Worm (Caenorhabditis elegans) whole organism, late embryonic: ENCODE data around the gene Y48D7A.1.

Source experiments
- C08G9.2 ChIP-seq: sonication (generic microtip); optimal IDR thresholded peaks from 2 replicates; lab custom pipeline; 2016; ENCODE audit warnings: mild to moderate bottlenecking, missing genetic modification characterization, moderate library complexity, missing compliant biosample characterization
- F13H6.1 ChIP-seq: sonication (generic microtip); optimal IDR thresholded peaks from 2 replicates; lab custom pipeline; 2016; ENCODE audit warnings: missing genetic modification characterization, missing compliant biosample characterization
- K02D7.2 ChIP-seq: sonication (generic microtip); optimal IDR thresholded peaks from 2 replicates; lab custom pipeline; 2017; ENCODE audit warnings: mild to moderate bottlenecking, missing genetic modification characterization, missing compliant biosample characterization
- Y22D7AL.16 ChIP-seq: sonication (generic microtip); optimal IDR thresholded peaks from 2 replicates; lab custom pipeline; 2016; ENCODE audit warnings: missing genetic modification characterization, missing compliant biosample characterization
- ahr-1 ChIP-seq: sonication (generic microtip); optimal IDR thresholded peaks from 2 replicates; lab custom pipeline; 2016; ENCODE audit warnings: missing genetic modification characterization, missing compliant biosample characterization
- ceh-14 ChIP-seq: sonication (generic microtip); optimal IDR thresholded peaks from 2 replicates; lab custom pipeline; 2016; ENCODE audit warnings: missing genotype, missing genetic modification characterization, missing compliant biosample characterization
- ceh-18 ChIP-seq: sonication (generic microtip); optimal IDR thresholded peaks from 2 replicates; lab custom pipeline; 2016; ENCODE audit warnings: missing genetic modification characterization, missing compliant biosample characterization
- ceh-19 ChIP-seq: fragments of 200-800 bp; sonication (Bioruptor generic); optimal IDR thresholded peaks from 2 replicates; lab custom pipeline; 2018; ENCODE audit warnings: mild to moderate bottlenecking, missing genetic modification characterization, missing compliant biosample characterization
- ceh-2 ChIP-seq: sonication (generic microtip); optimal IDR thresholded peaks from 2 replicates; lab custom pipeline; 2016; ENCODE audit warnings: missing genotype, missing genetic modification characterization, missing compliant biosample characterization
- ceh-22 ChIP-seq: sonication (generic microtip); optimal IDR thresholded peaks from 2 replicates; lab custom pipeline; 2017; ENCODE audit warnings: missing biosample characterization, missing genetic modification characterization
- ceh-34 ChIP-seq: sonication (generic microtip); optimal IDR thresholded peaks from 2 replicates; lab custom pipeline; 2016; ENCODE audit warnings: mild to moderate bottlenecking, missing genetic modification characterization, missing compliant biosample characterization
- ceh-48 ChIP-seq: sonication (generic microtip); optimal IDR thresholded peaks from 2 replicates; lab custom pipeline; 2016; ENCODE audit warnings: missing genetic modification characterization, inconsistent platforms, missing compliant biosample characterization
- che-1 ChIP-seq: sonication (generic microtip); optimal IDR thresholded peaks from 2 replicates; lab custom pipeline; 2016; ENCODE audit warnings: mild to moderate bottlenecking, missing genetic modification characterization, missing compliant biosample characterization
- dve-1 ChIP-seq: sonication (generic microtip); optimal IDR thresholded peaks from 2 replicates; lab custom pipeline; 2017; ENCODE audit warnings: antibody characterized with exemption, mild to moderate bottlenecking, missing genetic modification characterization, missing compliant biosample characterization
- elt-2 ChIP-seq: sonication (generic microtip); optimal IDR thresholded peaks from 2 replicates; lab custom pipeline; 2016; ENCODE audit warnings: missing genetic modification reagents, missing genetic modification characterization, missing compliant biosample characterization
- elt-4 ChIP-seq: sonication (generic microtip); optimal IDR thresholded peaks from 2 replicates; lab custom pipeline; 2016; ENCODE audit warnings: missing genetic modification characterization, missing compliant biosample characterization
- fkh-10 ChIP-seq: fragments of 150-350 bp; optimal IDR thresholded peaks from 2 replicates; lab custom pipeline; 2014; ENCODE audit warnings: missing biosample characterization, missing genetic modification reagents, missing genetic modification characterization
- fkh-6 ChIP-seq: sonication (generic microtip); optimal IDR thresholded peaks from 2 replicates; lab custom pipeline; 2016; ENCODE audit warnings: missing genetic modification characterization, missing compliant biosample characterization
- hlh-13 ChIP-seq: fragments of 200-800 bp; sonication (Bioruptor generic); optimal IDR thresholded peaks from 2 replicates; lab custom pipeline; 2018; ENCODE audit warnings: mild to moderate bottlenecking, missing genetic modification characterization, missing compliant biosample characterization
- hlh-30 ChIP-seq: sonication (generic microtip); optimal IDR thresholded peaks from 2 replicates; lab custom pipeline; 2017; ENCODE audit warnings: antibody characterized with exemption, missing genetic modification characterization, missing compliant biosample characterization; ENCODE audit not compliant: insufficient read depth
- hlh-6 ChIP-seq: sonication (generic microtip); optimal IDR thresholded peaks from 2 replicates; lab custom pipeline; 2016; ENCODE audit warnings: missing genotype, missing genetic modification characterization, missing compliant biosample characterization
- hlh-8 ChIP-seq: sonication (generic microtip); optimal IDR thresholded peaks from 2 replicates; lab custom pipeline; 2016; ENCODE audit warnings: missing genotype, missing genetic modification characterization, missing compliant biosample characterization
- lim-6 ChIP-seq: sonication (generic microtip); optimal IDR thresholded peaks from 2 replicates; lab custom pipeline; 2016; ENCODE audit warnings: missing genetic modification characterization, missing compliant biosample characterization
- lin-11 ChIP-seq: fragments of 200-800 bp; sonication (Bioruptor generic); optimal IDR thresholded peaks from 2 replicates; lab custom pipeline; 2018; ENCODE audit warnings: mild to moderate bottlenecking, missing genetic modification characterization, missing compliant biosample characterization
- madf-2 ChIP-seq: sonication (generic microtip); optimal IDR thresholded peaks from 2 replicates; lab custom pipeline; 2017; ENCODE audit warnings: missing genetic modification characterization, missing compliant biosample characterization
- nfya-1 ChIP-seq: sonication (generic microtip); optimal IDR thresholded peaks from 2 replicates; lab custom pipeline; 2017; ENCODE audit warnings: missing genetic modification characterization, mild to moderate bottlenecking, missing compliant biosample characterization, antibody characterized with exemption, moderate library complexity
- nhr-232 ChIP-seq: sonication (generic microtip); optimal IDR thresholded peaks from 2 replicates; lab custom pipeline; 2016; ENCODE audit warnings: missing genetic modification characterization, missing compliant biosample characterization
- odd-2 ChIP-seq: sonication (generic microtip); optimal IDR thresholded peaks from 2 replicates; lab custom pipeline; 2017; ENCODE audit warnings: antibody characterized with exemption, mild to moderate bottlenecking, missing genetic modification characterization, missing compliant biosample characterization
- pat-9 ChIP-seq: fragments of 200-800 bp; sonication (Bioruptor generic); optimal IDR thresholded peaks from 2 replicates; lab custom pipeline; 2018; ENCODE audit warnings: mild to moderate bottlenecking, missing genetic modification characterization, moderate library complexity, missing compliant biosample characterization
- pax-1 ChIP-seq: fragments of 150-350 bp; optimal IDR thresholded peaks from 2 replicates; lab custom pipeline; 2014; ENCODE audit warnings: missing biosample characterization, missing genetic modification characterization
- pha-2 ChIP-seq: sonication (generic microtip); optimal IDR thresholded peaks from 2 replicates; lab custom pipeline; 2017; ENCODE audit warnings: mild to moderate bottlenecking, missing genetic modification characterization, missing compliant biosample characterization
- pha-4 ChIP-seq: fragments of 150-350 bp; optimal IDR thresholded peaks from 2 replicates; lab custom pipeline; 2018; ENCODE audit warnings: missing biosample characterization, missing genetic modification reagents, missing genetic modification characterization
- pqm-1 ChIP-seq: sonication (generic microtip); optimal IDR thresholded peaks from 2 replicates; lab custom pipeline; 2016; ENCODE audit warnings: missing genetic modification characterization, missing compliant biosample characterization
- ref-2 ChIP-seq: sonication (generic microtip); optimal IDR thresholded peaks from 2 replicates; lab custom pipeline; 2016; ENCODE audit warnings: missing genetic modification characterization, missing compliant biosample characterization
- sox-2 ChIP-seq: fragments of 200-800 bp; sonication (Bioruptor generic); IDR thresholded peaks from 2 replicates; pipeline ENCODE4 v1.3.6; 2022; ENCODE audit warnings: missing genetic modification reagents, missing genetic modification characterization, missing compliant biosample characterization
- sox-4 ChIP-seq: sonication (generic microtip); optimal IDR thresholded peaks from 2 replicates; lab custom pipeline; 2017; ENCODE audit warnings: mild to moderate bottlenecking, missing genetic modification characterization, inconsistent platforms, missing compliant biosample characterization
- tbx-2 ChIP-seq: sonication (generic microtip); optimal IDR thresholded peaks from 2 replicates; lab custom pipeline; 2016; ENCODE audit warnings: missing genetic modification characterization, missing compliant biosample characterization
- tbx-7 ChIP-seq: sonication (generic microtip); optimal IDR thresholded peaks from 2 replicates; lab custom pipeline; 2016; ENCODE audit warnings: missing genotype, missing genetic modification characterization, missing compliant biosample characterization
- unc-3 ChIP-seq, 2 experiments: fragments of 200-800 bp in 1 of 2; sonication (Bioruptor generic) in 1 of 2; sonication (generic microtip) in 1 of 2; conservative IDR thresholded peaks in 1 of 2; optimal IDR thresholded peaks in 1 of 2; 2 replicates each; pipeline versions ENCODE4 v1.3.6 to Lab custom; 2016 to 2022; ENCODE audit warnings: missing compliant biosample characterization in 2 of 2, missing genetic modification characterization in 2 of 2, missing genetic modification reagents in 1 of 2
- unc-86 ChIP-seq: sonication (generic microtip); optimal IDR thresholded peaks from 2 replicates; lab custom pipeline; 2016; ENCODE audit warnings: missing genetic modification characterization, missing compliant biosample characterization
- zip-5 ChIP-seq: sonication (generic microtip); optimal IDR thresholded peaks from 2 replicates; lab custom pipeline; 2016; ENCODE audit warnings: missing genetic modification characterization, missing compliant biosample characterization
- ztf-16 ChIP-seq: sonication (generic microtip); optimal IDR thresholded peaks from 2 replicates; lab custom pipeline; 2017; ENCODE audit warnings: missing genetic modification characterization, missing compliant biosample characterization

Gene Y48D7A.1

DNA sequence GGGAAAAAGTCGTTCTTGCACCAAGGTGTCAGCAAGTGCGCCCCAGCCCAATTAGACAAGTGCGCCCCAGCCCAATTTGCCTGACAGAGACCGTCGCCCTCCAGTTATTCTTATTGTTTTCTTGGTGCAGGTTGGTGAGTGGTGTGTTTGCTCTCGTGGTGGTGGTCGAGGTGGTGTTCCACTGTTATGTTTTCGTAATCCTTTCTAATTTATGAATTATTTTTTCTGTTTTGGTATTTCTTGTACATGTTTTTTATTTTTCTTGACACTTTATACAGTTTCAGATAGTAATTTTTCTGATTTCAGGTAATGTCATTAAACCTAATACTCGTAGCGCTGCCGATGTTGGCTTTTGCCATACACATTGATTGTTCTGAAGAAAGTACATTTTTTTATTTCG lies at the start of gene Y48D7A.1:
Gene Y48D7A.1, plus strand, starts transcription at position 301 of the 400 bp plus-strand sequence.
- TF ChIP-seq pax-1 (tag; lab: Kevin White, UChicago) (no peak), ahr-1 (tag; lab: Kevin White, UChicago) (no peak), ceh-22 (tag; lab: Kevin White, UChicago) (no peak), K02D7.2 (tag; lab: Kevin White, UChicago) (no peak), odd-2 (tag; lab: Kevin White, UChicago) (no peak), hlh-6 (tag; lab: Kevin White, UChicago) (no peak), ceh-2 (tag; lab: Kevin White, UChicago) (no peak), ceh-19 (GFP tag; lab: Kevin White, UChicago) (no peak), sox-4 (no peak), ref-2 (tag; lab: Kevin White, UChicago) (no peak), ceh-34 (tag; lab: Kevin White, UChicago) (no peak), fkh-6 (tag; lab: Kevin White, UChicago) (no peak), ztf-16 (tag; lab: Kevin White, UChicago) (no peak), lim-6 (tag; lab: Kevin White, UChicago) (no peak), unc-86 (tag; lab: Kevin White, UChicago) (no peak)

ce11 chrX:2960703-2961102 lies 48.6 kb upstream of the Y48D7A.1 start:
- TF ChIP-seq madf-2 (tag; lab: Kevin White, UChicago) (no peak), ztf-16 (tag; lab: Kevin White, UChicago) (no peak), dve-1 (tag; lab: Kevin White, UChicago) (no peak), Y22D7AL.16 (tag; lab: Kevin White, UChicago) (no peak), hlh-6 (tag; lab: Kevin White, UChicago) (no peak), hlh-13 (GFP tag; lab: Kevin White, UChicago) (no peak), tbx-7 (tag; lab: Kevin White, UChicago) (no peak), nhr-232 (no peak), fkh-10 (GFP tag; lab: Kevin White, UChicago) (no peak), sox-4 (no peak), hlh-8 (tag; lab: Kevin White, UChicago) (no peak)
- TF ChIP-seq, all 69 proteins: peak for 0

DNA sequence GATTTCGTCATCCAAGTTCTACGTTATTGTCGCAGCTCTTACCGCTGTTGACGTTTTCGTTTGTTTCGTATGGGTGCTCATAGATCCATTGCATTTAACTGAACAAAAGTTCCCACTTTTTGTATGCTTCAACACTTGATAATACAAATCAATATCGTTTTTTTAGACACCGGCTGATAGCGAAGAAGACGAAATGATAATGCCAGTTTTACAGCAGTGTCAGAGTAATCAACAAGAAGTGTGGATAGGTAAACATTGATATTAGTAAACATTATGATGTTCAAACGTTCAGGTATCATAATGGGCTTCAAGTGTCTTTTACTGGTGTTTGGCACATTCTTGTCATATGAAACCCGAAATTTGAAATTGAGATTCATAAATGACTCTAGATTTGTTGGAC lies 43.0 kb upstream of the Y48D7A.1 start:
- TF ChIP-seq unc-3 (GFP tag; conservative IDR thresholded peaks at IDR 0.05; lab: Robert Waterston, UW) (no peak), unc-3 (tag; optimal IDR thresholded peaks at IDR 0.05; lab: Kevin White, UChicago) (no peak), elt-2 (tag; lab: Kevin White, UChicago) (peak; percentile 11), ahr-1 (tag; lab: Kevin White, UChicago) (no peak)

- no peak for TF ChIP-seq ceh-48 (tag; lab: Kevin White, UChicago)
- no peak for TF ChIP-seq C08G9.2 (tag; lab: Kevin White, UChicago)
- no peak for TF ChIP-seq nfya-1 (tag; lab: Kevin White, UChicago)
- TF ChIP-seq elt-4, result no peak
- no peak for TF ChIP-seq tbx-2 (tag; lab: Kevin White, UChicago)
- no peak for TF ChIP-seq ceh-22 (tag; lab: Kevin White, UChicago)
- TF ChIP-seq zip-5, result no peak
- TF ChIP-seq ztf-16 (tag; lab: Kevin White, UChicago), result no peak
- no peak for TF ChIP-seq F13H6.1 (tag; lab: Kevin White, UChicago)
- TF ChIP-seq lin-11, result no peak
- TF ChIP-seq hlh-30 (tag; lab: Kevin White, UChicago), result no peak
- TF ChIP-seq pha-2 (tag; lab: Kevin White, UChicago), result no peak
- no peak for TF ChIP-seq che-1 (tag; lab: Kevin White, UChicago)
- TF ChIP-seq ceh-14, result no peak
- TF ChIP-seq sox-2 (GFP tag; lab: Robert Waterston, UW), result no peak
- no peak for TF ChIP-seq fkh-10 (GFP tag; lab: Kevin White, UChicago)
- no peak for TF ChIP-seq pha-4 (tag; lab: Kevin White, UChicago)
- TF ChIP-seq pqm-1 (tag; lab: Kevin White, UChicago), result no peak
- TF ChIP-seq ceh-18 (tag; lab: Kevin White, UChicago), result no peak
- no peak for TF ChIP-seq pat-9 (tag; lab: Kevin White, UChicago)
- TF ChIP-seq, all 69 proteins: peak for 0
Observed at ce11 chrX:2969447-2969989, 39.8 kb upstream of the Y48D7A.1 start.
